Fruit fly (Drosophila melanogaster) whole organism, embryonic: Measurements from ENCODE around the gene CG32801.

ENCODE experiments used
- Bdp1 ChIP-seq: fragments of 200-800 bp; sonication (Bioruptor generic); optimal IDR thresholded peaks from 3 replicates; lab custom pipeline; 2016; ENCODE audit warnings: missing biosample characterization, missing genetic modification characterization
- CG10267 ChIP-seq: fragments of 200-800 bp; sonication (Bioruptor generic); optimal IDR thresholded peaks from 2 replicates; lab custom pipeline; 2018; ENCODE audit warnings: missing biosample characterization, mild to moderate bottlenecking, missing genetic modification characterization, moderate library complexity
- CG10543 ChIP-seq: fragments of 200-800 bp; sonication (Bioruptor generic); optimal IDR thresholded peaks from 3 replicates; lab custom pipeline; 2017; ENCODE audit warnings: missing biosample characterization, mild to moderate bottlenecking, missing genetic modification characterization, moderate library complexity
- CG11093 ChIP-seq: fragments of 200-800 bp; sonication (Bioruptor generic); IDR thresholded peaks from 3 replicates; pipeline ENCODE4 v1.3.6; 2022; ENCODE audit warnings: missing biosample characterization, missing genetic modification characterization
- CG12104 ChIP-seq: fragments of 200-800 bp; sonication (Bioruptor generic); optimal IDR thresholded peaks from 3 replicates; lab custom pipeline; 2016; ENCODE audit warnings: missing biosample characterization, missing genetic modification characterization
- CG1233 ChIP-seq: fragments of 200-800 bp; sonication (Bioruptor generic); optimal IDR thresholded peaks from 4 replicates; lab custom pipeline; 2018; ENCODE audit warnings: missing biosample characterization, mild to moderate bottlenecking, missing genetic modification characterization
- CG12659 ChIP-seq: fragments of 200-800 bp; sonication (Bioruptor generic); optimal IDR thresholded peaks from 3 replicates; lab custom pipeline; 2017; ENCODE audit warnings: mild to moderate bottlenecking, missing biosample characterization, missing genetic modification reagents, missing genetic modification characterization
- CG13296 ChIP-seq: fragments of 200-800 bp; sonication (Bioruptor generic); optimal IDR thresholded peaks from 3 replicates; lab custom pipeline; 2018; ENCODE audit warnings: missing biosample characterization, mild to moderate bottlenecking, missing genetic modification characterization
- CG13624 ChIP-seq: fragments of 200-800 bp; sonication (Bioruptor generic); optimal IDR thresholded peaks from 2 replicates; lab custom pipeline; 2016; ENCODE audit warnings: missing biosample characterization, missing genetic modification characterization
- CG14050 ChIP-seq: fragments of 200-800 bp; sonication (Bioruptor generic); IDR thresholded peaks from 3 replicates; pipeline ENCODE4 v1.3.6; 2022; ENCODE audit warnings: missing biosample characterization, missing genetic modification characterization
- CG16813 ChIP-seq: fragments of 200-800 bp; sonication (Bioruptor generic); IDR thresholded peaks from 3 replicates; pipeline ENCODE4 v1.3.6; 2022; ENCODE audit warnings: missing biosample characterization, missing genetic modification characterization; ENCODE audit not compliant: partially characterized antibody
- CG17186 ChIP-seq: fragments of 200-800 bp; sonication (Bioruptor generic); optimal IDR thresholded peaks from 3 replicates; lab custom pipeline; 2017; ENCODE audit warnings: missing biosample characterization, missing genetic modification reagents, missing genetic modification characterization
- CG17359 ChIP-seq: fragments of 200-800 bp; sonication (Bioruptor generic); optimal IDR thresholded peaks from 3 replicates; lab custom pipeline; 2018; ENCODE audit warnings: missing biosample characterization, mild to moderate bottlenecking, missing genetic modification characterization, moderate library complexity
- CG31365 ChIP-seq: fragments of 200-800 bp; sonication (Bioruptor generic); optimal IDR thresholded peaks from 2 replicates; lab custom pipeline; 2018; ENCODE audit warnings: missing biosample characterization, mild to moderate bottlenecking, missing genetic modification characterization
- CG3407 ChIP-seq: fragments of 200-800 bp; sonication (Bioruptor generic); optimal IDR thresholded peaks from 2 replicates; lab custom pipeline; 2018; ENCODE audit warnings: missing biosample characterization, mild to moderate bottlenecking, missing genetic modification characterization
- CG34224 ChIP-seq: fragments of 200-800 bp; sonication (Bioruptor generic); IDR thresholded peaks from 3 replicates; pipeline ENCODE4 v1.3.6; 2022; ENCODE audit warnings: missing biosample characterization, missing genetic modification characterization; ENCODE audit not compliant: partially characterized antibody
- CG3726 ChIP-seq: fragments of 200-800 bp; sonication (Bioruptor generic); IDR thresholded peaks from 3 replicates; pipeline ENCODE4, ENCODE4 v1.3.6; 2022; ENCODE audit warnings: missing biosample characterization, missing genetic modification characterization
- CG4617 ChIP-seq: fragments of 200-800 bp; sonication (Bioruptor generic); optimal IDR thresholded peaks from 3 replicates; lab custom pipeline; 2016; ENCODE audit warnings: missing biosample characterization, missing genetic modification characterization, borderline replicate concordance
- CG6683 ChIP-seq: fragments of 200-800 bp; sonication (Bioruptor generic); optimal IDR thresholded peaks from 2 replicates; lab custom pipeline; 2017; ENCODE audit warnings: missing biosample characterization, mild to moderate bottlenecking, missing genetic modification characterization, missing genetic modification reagents
- CG7987 ChIP-seq: fragments of 200-800 bp; sonication (Bioruptor generic); optimal IDR thresholded peaks from 2 replicates; lab custom pipeline; 2018; ENCODE audit warnings: missing biosample characterization, mild to moderate bottlenecking, missing genetic modification characterization, moderate library complexity
- CG8388 ChIP-seq: fragments of 200-800 bp; sonication (Bioruptor generic); optimal IDR thresholded peaks from 2 replicates; lab custom pipeline; 2019; ENCODE audit warnings: missing biosample characterization, mild to moderate bottlenecking, missing genetic modification characterization, moderate library complexity
- CG9437 ChIP-seq: fragments of 200-800 bp; sonication (Bioruptor generic); optimal IDR thresholded peaks from 2 replicates; lab custom pipeline; 2018; ENCODE audit warnings: missing biosample characterization, mild to moderate bottlenecking, missing genetic modification characterization
- Dad ChIP-seq: fragments of 200-800 bp; sonication (Bioruptor generic); optimal IDR thresholded peaks from 3 replicates; lab custom pipeline; 2016; ENCODE audit warnings: missing biosample characterization, missing genetic modification characterization
- Dip3 ChIP-seq: fragments of 200-800 bp; sonication (Bioruptor generic); optimal IDR thresholded peaks from 3 replicates; lab custom pipeline; 2016; ENCODE audit warnings: missing biosample characterization, missing genetic modification characterization
- Drgx ChIP-seq: fragments of 200-800 bp; sonication (Bioruptor generic); IDR thresholded peaks from 2 replicates; pipeline ENCODE4 v1.3.6; 2022; ENCODE audit warnings: missing biosample characterization, missing genetic modification characterization
- Mes4 ChIP-seq: fragments of 200-800 bp; sonication (Bioruptor generic); optimal IDR thresholded peaks from 2 replicates; lab custom pipeline; 2016; ENCODE audit warnings: missing biosample characterization, missing genetic modification characterization
- Oaz ChIP-seq: fragments of 200-800 bp; sonication (Bioruptor generic); IDR thresholded peaks from 2 replicates; pipeline ENCODE4 v1.3.6; 2022; ENCODE audit warnings: missing biosample characterization, missing genetic modification characterization
- Oli ChIP-seq: fragments of 200-800 bp; sonication (Bioruptor generic); optimal IDR thresholded peaks from 2 replicates; lab custom pipeline; 2018; ENCODE audit warnings: missing biosample characterization, mild to moderate bottlenecking, missing genetic modification characterization, moderate library complexity
- Sry-δ ChIP-seq: fragments of 200-800 bp; sonication (Bioruptor generic); optimal IDR thresholded peaks from 2 replicates; lab custom pipeline; 2016; ENCODE audit warnings: missing biosample characterization, missing genetic modification characterization
- Taf1 ChIP-seq: fragments of 200-800 bp; sonication (Bioruptor generic); IDR thresholded peaks from 2 replicates; pipeline ENCODE4 v1.3.6; 2022; ENCODE audit warnings: missing biosample characterization, missing genetic modification characterization
- Vsx1 ChIP-seq: fragments of 200-800 bp; sonication (Bioruptor generic); optimal IDR thresholded peaks from 2 replicates; lab custom pipeline; 2017; ENCODE audit warnings: missing biosample characterization, mild to moderate bottlenecking, missing genetic modification characterization, missing genetic modification reagents
- ash1 ChIP-seq: fragments of 200-800 bp; sonication (Bioruptor generic); optimal IDR thresholded peaks from 2 replicates; lab custom pipeline; 2018; ENCODE audit warnings: missing biosample characterization, mild to moderate bottlenecking, missing genetic modification characterization
- cad ChIP-seq: fragments of >200 bp; optimal IDR thresholded peaks from 2 replicates; lab custom pipeline; 2017; ENCODE audit warnings: missing biosample characterization, missing genetic modification characterization
- crc ChIP-seq: fragments of 200-800 bp; sonication (Bioruptor generic); optimal IDR thresholded peaks from 2 replicates; lab custom pipeline; 2016; ENCODE audit warnings: missing biosample characterization, missing genetic modification characterization
- cwo ChIP-seq: fragments of 200-800 bp; sonication (Bioruptor generic); optimal IDR thresholded peaks from 3 replicates; lab custom pipeline; 2017; ENCODE audit warnings: missing biosample characterization, missing genetic modification characterization, mild to moderate bottlenecking, moderate library complexity, missing genetic modification reagents
- eyg ChIP-seq: fragments of 200-800 bp; sonication (Bioruptor generic); optimal IDR thresholded peaks from 3 replicates; lab custom pipeline; 2016; ENCODE audit warnings: missing biosample characterization, missing genetic modification characterization
- gem ChIP-seq: fragments of 200-800 bp; sonication (Bioruptor generic); optimal IDR thresholded peaks from 2 replicates; lab custom pipeline; 2019; ENCODE audit warnings: missing biosample characterization, mild to moderate bottlenecking, missing genetic modification characterization, moderate library complexity
- her ChIP-seq: fragments of 200-800 bp; sonication (Bioruptor generic); optimal IDR thresholded peaks from 2 replicates; lab custom pipeline; 2016; ENCODE audit warnings: missing biosample characterization, missing genetic modification characterization
- hkb ChIP-seq, 2 experiments: fragments of 200-800 bp in 1 of 2; fragments of >200 bp in 1 of 2; sonication (Bioruptor generic) in 1 of 2; IDR thresholded peaks in 1 of 2; optimal IDR thresholded peaks in 1 of 2; 2 replicates each; pipeline versions ENCODE4 v1.3.6 to Lab custom; 2017 to 2022; ENCODE audit warnings: missing biosample characterization in 1 of 2, missing genetic modification characterization in 1 of 2
- jigr1 ChIP-seq: fragments of 200-800 bp; sonication (Bioruptor generic); IDR thresholded peaks from 3 replicates; pipeline ENCODE4 v1.3.6; 2022; ENCODE audit warnings: missing biosample characterization, missing genetic modification characterization
- kay ChIP-seq: fragments of 200-800 bp; sonication (Bioruptor generic); optimal IDR thresholded peaks from 2 replicates; lab custom pipeline; 2016; ENCODE audit warnings: missing biosample characterization, missing genetic modification characterization
- so ChIP-seq: fragments of 200-800 bp; sonication (Bioruptor generic); IDR thresholded peaks from 3 replicates; pipeline ENCODE4 v1.3.6; 2022; ENCODE audit warnings: missing biosample characterization, missing genetic modification characterization
- sr ChIP-seq: fragments of 200-800 bp; sonication (Bioruptor generic); IDR thresholded peaks from 3 replicates; pipeline ENCODE4 v1.3.6; 2022; ENCODE audit warnings: missing biosample characterization, missing genetic modification characterization
- stwl ChIP-seq: fragments of 200-800 bp; sonication (Bioruptor generic); optimal IDR thresholded peaks from 3 replicates; lab custom pipeline; 2018; ENCODE audit warnings: missing biosample characterization, mild to moderate bottlenecking, missing genetic modification characterization, moderate library complexity
- tin ChIP-seq: fragments of 200-800 bp; sonication (Bioruptor generic); optimal IDR thresholded peaks from 3 replicates; lab custom pipeline; 2016; ENCODE audit warnings: missing biosample characterization, missing genetic modification characterization
- unpg ChIP-seq: fragments of 200-800 bp; sonication (Bioruptor generic); optimal IDR thresholded peaks from 3 replicates; lab custom pipeline; 2018; ENCODE audit warnings: missing biosample characterization, mild to moderate bottlenecking, missing genetic modification characterization, moderate library complexity
- wor ChIP-seq: fragments of 200-800 bp; sonication (Bioruptor generic); IDR thresholded peaks from 2 replicates; pipeline ENCODE4 v1.3.6; 2022; ENCODE audit warnings: missing biosample characterization, missing genetic modification characterization
- zen ChIP-seq: fragments of 200-800 bp; sonication (Bioruptor generic); optimal IDR thresholded peaks from 3 replicates; lab custom pipeline; 2018; ENCODE audit warnings: missing biosample characterization, mild to moderate bottlenecking, missing genetic modification characterization, moderate library complexity
- zfh2 ChIP-seq: fragments of 200-800 bp; sonication (Bioruptor generic); optimal IDR thresholded peaks from 2 replicates; lab custom pipeline; 2016; ENCODE audit warnings: missing biosample characterization, missing genetic modification characterization

Gene CG32801

DNA sequence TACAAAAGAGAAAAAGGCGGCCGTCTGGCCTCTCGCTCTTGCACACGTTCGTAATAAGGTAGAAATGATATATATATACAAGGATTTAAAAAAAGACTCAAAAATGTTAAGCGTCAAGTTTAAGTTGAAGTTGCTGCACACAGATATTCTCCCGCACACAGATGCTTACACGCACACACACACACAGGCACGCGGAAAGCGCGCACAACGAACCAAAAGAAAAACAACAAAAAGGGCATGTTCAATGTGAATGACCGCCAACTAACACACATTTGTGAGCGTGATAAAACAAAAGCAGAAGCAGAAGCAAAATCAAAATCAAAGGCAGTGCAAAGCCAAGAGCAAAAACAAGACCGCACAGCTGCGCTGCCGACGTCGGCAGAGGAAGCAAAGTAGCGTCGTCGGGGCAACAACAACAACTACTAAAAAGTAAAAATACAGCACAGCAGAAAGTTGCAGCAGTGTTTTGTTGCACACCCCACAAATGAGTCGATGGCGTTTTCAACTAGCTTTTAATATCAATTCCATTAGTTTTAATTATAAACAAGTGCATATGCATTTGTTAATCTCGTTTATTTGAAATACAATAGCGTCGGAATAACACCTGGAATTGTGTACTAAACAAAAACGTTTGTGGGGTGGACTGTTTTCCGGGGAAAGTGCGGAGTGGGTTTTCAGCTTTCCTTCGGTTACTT, 44.3 kb upstream of the CG32801 start (continued):
- TF ChIP-seq CG10543 (GFP tag; lab: Kevin White, UChicago) (peak; percentile 57), zfh2 (GFP tag; lab: Kevin White, UChicago) (peak; percentile 82), kay (GFP tag; lab: Kevin White, UChicago) (peak; percentile 79), CG3407 (GFP tag; lab: Kevin White, UChicago) (peak; percentile 97), CG1233 (GFP tag; lab: Kevin White, UChicago) (peak; percentile 96), hkb (optimal IDR thresholded peaks at IDR 0.05; lab: Kevin White, UChicago) (no peak), hkb (GFP tag; IDR thresholded peaks at IDR 0.05; lab: Robert Waterston, UW) (peak; percentile 97), ash1 (peak; percentile 51), CG12104 (GFP tag; lab: Kevin White, UChicago) (peak; percentile 91), crc (GFP tag; lab: Kevin White, UChicago) (peak; percentile 93), CG12659 (GFP tag; lab: Kevin White, UChicago) (peak; percentile 96), Sry-δ (GFP tag; lab: Kevin White, UChicago) (peak; percentile 55), CG8388 (peak; percentile 98), CG17186 (peak; percentile 94), cwo (peak; percentile 86), tin (peak; percentile 96), Vsx1 (GFP tag; lab: Kevin White, UChicago) (peak; percentile 89), Taf1 (peak; percentile 54; the same call in 1 of the 2 replicates), stwl (tag; lab: Kevin White, UChicago) (peak; percentile 82), so (GFP tag; lab: Robert Waterston, UW) (peak; percentile 96), her (peak; percentile 89), Dad (GFP tag; lab: Kevin White, UChicago) (peak; percentile 90), CG11093 (GFP tag; lab: Robert Waterston, UW) (peak; percentile 94), CG34224 (GFP tag; lab: Robert Waterston, UW) (no peak), CG6683 (GFP tag; lab: Kevin White, UChicago) (peak; percentile 84), zen (tag; lab: Kevin White, UChicago) (peak; percentile 98), CG9437 (peak; percentile 90), Oaz (GFP tag; lab: Robert Waterston, UW) (peak; percentile 74), unpg (GFP tag; lab: Kevin White, UChicago) (peak; percentile 98), CG16813 (GFP tag; lab: Robert Waterston, UW) (no peak), CG17359 (tag; lab: Kevin White, UChicago) (peak; percentile 98), Oli (peak; percentile 96), jigr1 (GFP tag; lab: Robert Waterston, UW) (peak; percentile 79), CG13296 (GFP tag; lab: Kevin White, UChicago) (peak; percentile 87), CG10267 (peak; percentile 94), Drgx (GFP tag; lab: Robert Waterston, UW) (peak; percentile 98), Bdp1 (peak; percentile 89), Dip3 (GFP tag; lab: Kevin White, UChicago) (peak; percentile 80), CG14050 (GFP tag; lab: Robert Waterston, UW) (peak; percentile 92), sr (peak; percentile 87), CG31365 (tag; lab: Kevin White, UChicago) (peak; percentile 89), Mes4 (GFP tag; lab: Kevin White, UChicago) (peak; percentile 96), CG4617 (GFP tag; lab: Kevin White, UChicago) (peak; percentile 77), wor (GFP tag; lab: Robert Waterston, UW) (peak; percentile 94), CG3726 (peak; percentile 95), CG13624 (GFP tag; lab: Kevin White, UChicago) (peak; percentile 88), gem (peak; percentile 98), CG7987 (GFP tag; lab: Kevin White, UChicago) (peak; percentile 87), eyg (GFP tag; lab: Kevin White, UChicago) (peak; percentile 81), cad (GFP tag; lab: Kevin White, UChicago) (no peak)
